Fruit fly (Drosophila melanogaster) whole organism, embryonic: ENCODE results near the gene CG4611.
A peak's percentile ranks its signal among the peaks of the same experiment; 100 is the strongest.

ENCODE experiments used
- Abd-B ChIP-seq: fragments of 200-800 bp; sonication (Bioruptor generic); optimal IDR thresholded peaks from 2 replicates; lab custom pipeline; 2018; ENCODE audit warnings: missing biosample characterization, mild to moderate bottlenecking, missing genetic modification characterization, moderate library complexity
- Atf6 ChIP-seq: fragments of 200-800 bp; sonication (Bioruptor generic); IDR thresholded peaks from 2 replicates; pipeline ENCODE4 v1.3.6; 2022; ENCODE audit warnings: missing biosample characterization, missing genetic modification characterization
- B-H1 ChIP-seq: fragments of 200-800 bp; sonication (Bioruptor generic); IDR thresholded peaks from 3 replicates; pipeline ENCODE4 v1.3.6; 2022; ENCODE audit warnings: missing biosample characterization, missing genetic modification characterization
- BEAF-32 ChIP-seq: fragments of 200-800 bp; sonication (Bioruptor generic); optimal IDR thresholded peaks from 3 replicates; lab custom pipeline; 2017; ENCODE audit warnings: missing biosample characterization, missing genetic modification characterization, mild to moderate bottlenecking, moderate library complexity, missing genetic modification reagents
- C15 ChIP-seq: fragments of 200-800 bp; sonication (Bioruptor generic); IDR thresholded peaks from 3 replicates; pipeline ENCODE4 v1.3.6; 2022; ENCODE audit warnings: missing biosample characterization, missing genetic modification characterization
- CG10462 ChIP-seq: fragments of 200-800 bp; sonication (Bioruptor generic); optimal IDR thresholded peaks from 2 replicates; lab custom pipeline; 2016; ENCODE audit warnings: missing biosample characterization, missing genetic modification characterization
- CG11504 ChIP-seq: fragments of 200-800 bp; sonication (Bioruptor generic); optimal IDR thresholded peaks from 3 replicates; lab custom pipeline; 2019; ENCODE audit warnings: missing biosample characterization, mild to moderate bottlenecking, missing genetic modification characterization, moderate library complexity
- CG11723 ChIP-seq: fragments of 200-800 bp; sonication (Bioruptor generic); optimal IDR thresholded peaks from 2 replicates; lab custom pipeline; 2017; ENCODE audit warnings: missing biosample characterization, mild to moderate bottlenecking, missing genetic modification characterization
- CG12236 ChIP-seq: fragments of 200-800 bp; sonication (Bioruptor generic); optimal IDR thresholded peaks from 2 replicates; lab custom pipeline; 2016; ENCODE audit warnings: missing biosample characterization, missing genetic modification characterization
- CG12942 ChIP-seq: fragments of 200-800 bp; sonication (Bioruptor generic); optimal IDR thresholded peaks from 3 replicates; lab custom pipeline; 2016; ENCODE audit warnings: missing biosample characterization, missing genetic modification characterization
- CG13894 ChIP-seq: fragments of 200-800 bp; sonication (Bioruptor generic); optimal IDR thresholded peaks from 3 replicates; lab custom pipeline; 2018; ENCODE audit warnings: missing biosample characterization, mild to moderate bottlenecking, missing genetic modification characterization, moderate library complexity
- CG15073 ChIP-seq: fragments of 200-800 bp; sonication (Bioruptor generic); optimal IDR thresholded peaks from 2 replicates; lab custom pipeline; 2016; ENCODE audit warnings: missing biosample characterization, missing genetic modification characterization
- CG17328 ChIP-seq: fragments of 200-800 bp; sonication (Bioruptor generic); IDR thresholded peaks from 2 replicates; pipeline ENCODE4 v1.3.6; 2022; ENCODE audit warnings: missing biosample characterization, missing genetic modification characterization
- CG18599 ChIP-seq: fragments of 200-800 bp; sonication (Bioruptor generic); optimal IDR thresholded peaks from 3 replicates; lab custom pipeline; 2017; ENCODE audit warnings: missing biosample characterization, missing genetic modification characterization, mild to moderate bottlenecking, moderate library complexity, missing genetic modification reagents
- CG2120 ChIP-seq: fragments of 200-800 bp; sonication (Bioruptor generic); optimal IDR thresholded peaks from 3 replicates; lab custom pipeline; 2016; ENCODE audit warnings: missing biosample characterization, missing genetic modification characterization
- CG2678 ChIP-seq: fragments of 200-800 bp; sonication (Bioruptor generic); optimal IDR thresholded peaks from 3 replicates; lab custom pipeline; 2019; ENCODE audit warnings: missing biosample characterization, mild to moderate bottlenecking, missing genetic modification characterization, moderate library complexity
- CG3065 ChIP-seq: fragments of 200-800 bp; sonication (Bioruptor generic); optimal IDR thresholded peaks from 2 replicates; lab custom pipeline; 2016; ENCODE audit warnings: missing biosample characterization, missing genetic modification characterization
- CG3163 ChIP-seq: fragments of 200-800 bp; sonication (Bioruptor generic); optimal IDR thresholded peaks from 3 replicates; lab custom pipeline; 2016; ENCODE audit warnings: missing biosample characterization, missing genetic modification characterization
- CG4820 ChIP-seq: fragments of 200-800 bp; sonication (Bioruptor generic); optimal IDR thresholded peaks from 3 replicates; lab custom pipeline; 2016; ENCODE audit warnings: missing biosample characterization, missing genetic modification characterization
- CG4854 ChIP-seq: fragments of 200-800 bp; sonication (Bioruptor generic); optimal IDR thresholded peaks from 2 replicates; lab custom pipeline; 2016; ENCODE audit warnings: missing biosample characterization, missing genetic modification characterization, inconsistent platforms
- CG5180 ChIP-seq: fragments of 200-800 bp; sonication (Bioruptor generic); optimal IDR thresholded peaks from 3 replicates; lab custom pipeline; 2017; ENCODE audit warnings: missing biosample characterization, missing genetic modification characterization, mild to moderate bottlenecking, moderate library complexity, missing genetic modification reagents
- CG7839 ChIP-seq: fragments of 200-800 bp; sonication (Bioruptor generic); optimal IDR thresholded peaks from 3 replicates; lab custom pipeline; 2018; ENCODE audit warnings: missing biosample characterization, mild to moderate bottlenecking, missing genetic modification characterization, moderate library complexity
- CG7987 ChIP-seq: fragments of 200-800 bp; sonication (Bioruptor generic); optimal IDR thresholded peaks from 2 replicates; lab custom pipeline; 2018; ENCODE audit warnings: missing biosample characterization, mild to moderate bottlenecking, missing genetic modification characterization, moderate library complexity
- CG8089 ChIP-seq: fragments of 200-800 bp; sonication (Bioruptor generic); optimal IDR thresholded peaks from 3 replicates; lab custom pipeline; 2016; ENCODE audit warnings: missing biosample characterization, missing genetic modification characterization
- Dek ChIP-seq: fragments of 200-800 bp; sonication (Bioruptor generic); optimal IDR thresholded peaks from 3 replicates; lab custom pipeline; 2019; ENCODE audit warnings: missing biosample characterization, mild to moderate bottlenecking, missing genetic modification characterization, moderate library complexity
- Doc2 ChIP-seq: fragments of 200-800 bp; sonication (Bioruptor generic); IDR thresholded peaks from 2 replicates; pipeline ENCODE4 v1.3.6; 2022; ENCODE audit warnings: missing biosample characterization, missing genetic modification characterization
- ERR ChIP-seq: fragments of 200-800 bp; sonication (Bioruptor generic); optimal IDR thresholded peaks from 2 replicates; lab custom pipeline; 2016; ENCODE audit warnings: missing biosample characterization, missing genetic modification characterization
- Hr39 ChIP-seq: fragments of >200 bp; optimal IDR thresholded peaks from 2 replicates; lab custom pipeline; 2017
- Kr ChIP-seq: fragments of 200-800 bp; sonication (Bioruptor generic); optimal IDR thresholded peaks from 2 replicates; lab custom pipeline; 2017; ENCODE audit warnings: missing biosample characterization, mild to moderate bottlenecking, missing genetic modification characterization
- MESR4 ChIP-seq: fragments of 200-800 bp; sonication (Bioruptor generic); optimal IDR thresholded peaks from 2 replicates; lab custom pipeline; 2018; ENCODE audit warnings: missing biosample characterization, mild to moderate bottlenecking, missing genetic modification characterization, moderate library complexity
- Med ChIP-seq: fragments of 200-800 bp; sonication (Bioruptor generic); peaks from one replicate; lab custom pipeline; 2016; ENCODE audit warnings: missing biosample characterization, missing genetic modification characterization, mild to moderate bottlenecking, inconsistent platforms, moderate library complexity
- Mrtf ChIP-seq: fragments of 200-800 bp; sonication (Bioruptor generic); IDR thresholded peaks from 3 replicates; pipeline ENCODE4 v1.3.6; 2022; ENCODE audit warnings: missing biosample characterization, missing genetic modification characterization
- NFAT ChIP-seq: fragments of 200-800 bp; sonication (Bioruptor generic); IDR thresholded peaks from 2 replicates; pipeline ENCODE4 v1.3.6; 2022; ENCODE audit warnings: missing biosample characterization, missing genetic modification characterization
- Nf-YB ChIP-seq: fragments of 200-800 bp; sonication (Bioruptor generic); optimal IDR thresholded peaks from 3 replicates; lab custom pipeline; 2019; ENCODE audit warnings: missing biosample characterization, mild to moderate bottlenecking, missing genetic modification characterization, moderate library complexity
- Oli ChIP-seq: fragments of 200-800 bp; sonication (Bioruptor generic); optimal IDR thresholded peaks from 2 replicates; lab custom pipeline; 2018; ENCODE audit warnings: missing biosample characterization, mild to moderate bottlenecking, missing genetic modification characterization, moderate library complexity
- Opbp ChIP-seq: fragments of 200-800 bp; sonication (Bioruptor generic); IDR thresholded peaks from 3 replicates; pipeline ENCODE4 v1.3.6; 2022; ENCODE audit warnings: missing biosample characterization, missing genetic modification characterization; ENCODE audit not compliant: partially characterized antibody
- PHDP ChIP-seq: fragments of 200-800 bp; sonication (Bioruptor generic); optimal IDR thresholded peaks from 3 replicates; lab custom pipeline; 2018; ENCODE audit warnings: missing biosample characterization, mild to moderate bottlenecking, missing genetic modification characterization, moderate library complexity
- Pdp1 ChIP-seq, 2 experiments: fragments of 200-800 bp; sonication (Bioruptor generic); optimal IDR thresholded peaks; 3 replicates each; lab custom pipeline; 2016; ENCODE audit warnings: missing biosample characterization in 2 of 2, missing genetic modification characterization in 2 of 2, mild to moderate bottlenecking in 1 of 2, moderate library complexity in 1 of 2
- Trl ChIP-seq, 3 experiments: fragments of >200 bp in 2 of 3; fragments of 200-800 bp in 1 of 3; sonication (Bioruptor generic) in 1 of 3; optimal IDR thresholded peaks; 2 replicates in 1 of 3; 3 replicates in 2 of 3; lab custom pipeline; 2016 to 2017; ENCODE audit warnings: missing biosample characterization in 1 of 3, missing genetic modification characterization in 1 of 3
- Xbp1 ChIP-seq: fragments of 200-800 bp; sonication (Bioruptor generic); optimal IDR thresholded peaks from 3 replicates; lab custom pipeline; 2016; ENCODE audit warnings: missing biosample characterization, mild to moderate bottlenecking, missing genetic modification characterization
- YL-1 ChIP-seq: fragments of 200-800 bp; sonication (Bioruptor generic); optimal IDR thresholded peaks from 3 replicates; lab custom pipeline; 2017; ENCODE audit warnings: missing biosample characterization, mild to moderate bottlenecking, missing genetic modification characterization
- br ChIP-seq: fragments of >200 bp; optimal IDR thresholded peaks from 2 replicates; lab custom pipeline; 2017
- dan ChIP-seq: fragments of 200-800 bp; sonication (Bioruptor generic); IDR thresholded peaks from 2 replicates; pipeline ENCODE4 v1.3.6; 2022; ENCODE audit warnings: missing biosample characterization, missing genetic modification characterization
- esg ChIP-seq: fragments of 200-800 bp; sonication (Bioruptor generic); conservative IDR thresholded peaks from 2 replicates; pipeline ENCODE4 v1.3.6; 2022; ENCODE audit warnings: missing biosample characterization, missing genetic modification characterization
- eve ChIP-seq, 2 experiments: fragments of >200 bp; optimal IDR thresholded peaks; 2 replicates each; lab custom pipeline; 2017; ENCODE audit warnings: missing biosample characterization in 2 of 2, missing genetic modification characterization in 2 of 2
- ftz-f1 ChIP-seq: fragments of 200-800 bp; sonication (Bioruptor generic); optimal IDR thresholded peaks from 2 replicates; lab custom pipeline; 2016; ENCODE audit warnings: missing biosample characterization, missing genetic modification characterization
- kay ChIP-seq: fragments of 200-800 bp; sonication (Bioruptor generic); optimal IDR thresholded peaks from 2 replicates; lab custom pipeline; 2016; ENCODE audit warnings: missing biosample characterization, missing genetic modification characterization
- mam ChIP-seq: fragments of 200-800 bp; sonication (Bioruptor generic); optimal IDR thresholded peaks from 3 replicates; lab custom pipeline; 2016; ENCODE audit warnings: missing biosample characterization, missing genetic modification characterization
- p53 ChIP-seq: fragments of 200-800 bp; sonication (Bioruptor generic); optimal IDR thresholded peaks from 2 replicates; lab custom pipeline; 2016; ENCODE audit warnings: missing biosample characterization, missing genetic modification characterization
- ranshi ChIP-seq: fragments of 200-800 bp; sonication (Bioruptor generic); IDR thresholded peaks from 2 replicates; pipeline ENCODE4 v1.3.6; 2022; ENCODE audit warnings: missing biosample characterization, missing genetic modification characterization
- toy ChIP-seq: fragments of 200-800 bp; sonication (Bioruptor generic); IDR thresholded peaks from 2 replicates; pipeline ENCODE4 v1.3.6; 2022; ENCODE audit warnings: missing biosample characterization, missing genetic modification characterization
- yki ChIP-seq: fragments of >200 bp; optimal IDR thresholded peaks from 3 replicates; lab custom pipeline; 2018

CG4611 gene

dm6 chr3L:5182994-5183566 lies 46.9 kb downstream of the CG4611 start:
- no peak for TF ChIP-seq Abd-B (GFP tag; lab: Kevin White, UChicago)
- TF ChIP-seq Trl (optimal IDR thresholded peaks at IDR 0.05; lab: Kevin White, UChicago) = no peak
- no peak for TF ChIP-seq Trl (GFP tag; optimal IDR thresholded peaks at IDR 0.05; lab: Kevin White, UChicago)
- TF ChIP-seq CG2120 (GFP tag; lab: Kevin White, UChicago) = peak; percentile 44
- TF ChIP-seq ftz-f1 (GFP tag; lab: Kevin White, UChicago) = peak; percentile 64
- TF ChIP-seq CG2678 (tag; lab: Kevin White, UChicago) = peak; percentile 42
- TF ChIP-seq Pdp1 (GFP tag; optimal IDR thresholded peaks at IDR 0.05; lab: Kevin White, UChicago) = no peak
- no peak for TF ChIP-seq CG8089 (GFP tag; lab: Kevin White, UChicago)
- no peak for TF ChIP-seq yki (lab: Kevin White, UChicago)
- TF ChIP-seq MESR4 (GFP tag; lab: Kevin White, UChicago) = no peak
- no peak for TF ChIP-seq B-H1 (GFP tag; lab: Robert Waterston, UW)
- TF ChIP-seq C15 = no peak
- TF ChIP-seq CG7839 = no peak
- no peak for TF ChIP-seq CG12942 (GFP tag; lab: Kevin White, UChicago)
- no peak for TF ChIP-seq Oli (tag; lab: Kevin White, UChicago)
- no peak for TF ChIP-seq CG3163 (GFP tag; lab: Kevin White, UChicago)
- TF ChIP-seq Kr (GFP tag; lab: Kevin White, UChicago) = no peak
- 0 out of 2 replicates have a peak, but pooled peaks have one; percentile 9 for TF ChIP-seq Atf6 (GFP tag; lab: Robert Waterston, UW)
- no peak for TF ChIP-seq YL-1 (GFP tag; lab: Kevin White, UChicago)
- TF ChIP-seq mam = peak; percentile 8
- TF ChIP-seq NFAT (GFP tag; lab: Robert Waterston, UW) = no peak
- no peak for TF ChIP-seq ERR
- TF ChIP-seq Hr39 (lab: Kevin White, UChicago) = no peak
- TF ChIP-seq CG15073 (GFP tag; lab: Kevin White, UChicago) = no peak
- no peak for TF ChIP-seq toy (GFP tag; lab: Robert Waterston, UW)
- TF ChIP-seq CG4820 (GFP tag; lab: Kevin White, UChicago) = no peak
- TF ChIP-seq CG18599 (GFP tag; lab: Kevin White, UChicago) = peak; percentile 15
- no peak for TF ChIP-seq PHDP (tag; lab: Kevin White, UChicago)
- no peak for TF ChIP-seq CG11723 (GFP tag; lab: Kevin White, UChicago)
- no peak for TF ChIP-seq br (lab: Kevin White, UChicago)
- TF ChIP-seq CG17328 (GFP tag; lab: Robert Waterston, UW) = no peak
- no peak for TF ChIP-seq CG3065
- TF ChIP-seq BEAF-32 (GFP tag; lab: Kevin White, UChicago) = no peak
- no peak for TF ChIP-seq CG4854
- TF ChIP-seq CG12236 (GFP tag; lab: Kevin White, UChicago) = no peak
- TF ChIP-seq Doc2 (GFP tag; lab: Robert Waterston, UW) = no peak
- TF ChIP-seq CG13894 (tag; lab: Kevin White, UChicago) = no peak
- TF ChIP-seq Opbp (GFP tag; lab: Robert Waterston, UW) = no peak
- TF ChIP-seq Xbp1 (GFP tag; lab: Kevin White, UChicago) = no peak
- TF ChIP-seq ranshi (GFP tag; lab: Robert Waterston, UW) = no peak
- no peak for TF ChIP-seq Nf-YB (GFP tag; lab: Kevin White, UChicago)
- TF ChIP-seq p53 (GFP tag; lab: Kevin White, UChicago) = no peak
- TF ChIP-seq Med (GFP tag; lab: Kevin White, UChicago) = peak; percentile 68
- 0 out of 2 replicates have a peak, but pooled peaks have one; percentile 11 for TF ChIP-seq esg
- TF ChIP-seq kay = no peak
- no peak for TF ChIP-seq CG5180 (GFP tag; lab: Kevin White, UChicago)
- no peak for TF ChIP-seq dan (GFP tag; lab: Robert Waterston, UW)
- TF ChIP-seq CG11504 (tag; lab: Kevin White, UChicago) = peak; percentile 28
- TF ChIP-seq Mrtf (GFP tag; lab: Robert Waterston, UW) = no peak
- no peak for TF ChIP-seq eve (GFP tag; optimal IDR thresholded peaks at IDR 0.05; lab: Kevin White, UChicago)
- no peak for TF ChIP-seq CG10462 (GFP tag; lab: Kevin White, UChicago)
- TF ChIP-seq CG7987 = no peak
- no peak for TF ChIP-seq Dek (tag; lab: Kevin White, UChicago)
